Fruit fly (Drosophila melanogaster): ENCODE data around the gene CG33725.
A peak's percentile ranks its signal among the peaks of the same experiment; 100 is the strongest.

CG33725 gene

dm6 chr3L:12503865-12504650 lies 21.6 kb downstream of the CG33725 start, which contains the start of the genes CG10646 and vih (continued):
- peak; percentile 75 for TF ChIP-seq CG12659 (GFP tag; optimal IDR thresholded peaks at IDR 0.05)
- TF ChIP-seq E2f2 (GFP tag; IDR thresholded peaks at IDR 0.05): peak; percentile 49; the same call in 1 of the 2 replicates
- TF ChIP-seq Deaf1 (tag; optimal IDR thresholded peaks at IDR 0.05): peak; percentile 31
- no peak for TF ChIP-seq CG11093 (GFP tag; IDR thresholded peaks at IDR 0.05)
- peak; percentile 50 for TF ChIP-seq CG18599 (GFP tag; optimal IDR thresholded peaks at IDR 0.05)
- no peak for TF ChIP-seq gem (tag; optimal IDR thresholded peaks at IDR 0.05)
- no peak; the same call in 1 of the 2 replicates for TF ChIP-seq stc (GFP tag; IDR thresholded peaks at IDR 0.05)
- TF ChIP-seq Hr78 (GFP tag; optimal IDR thresholded peaks at IDR 0.05): no peak
- TF ChIP-seq Lim3 (GFP tag; IDR thresholded peaks at IDR 0.05): no peak
- TF ChIP-seq CG7745 (tag; optimal IDR thresholded peaks at IDR 0.05): no peak
- peak; percentile 55 for TF ChIP-seq CG9727 (GFP tag; optimal IDR thresholded peaks at IDR 0.05)
- TF ChIP-seq lilli (GFP tag; optimal IDR thresholded peaks at IDR 0.05): peak; percentile 38
- peak; percentile 49 for TF ChIP-seq Sry-δ (GFP tag; optimal IDR thresholded peaks at IDR 0.05)
- peak; percentile 40; the same call in 1 of the 2 replicates for TF ChIP-seq CG13287 (GFP tag; IDR thresholded peaks at IDR 0.05; ENCODE audit: partially characterized antibody)
- no peak for TF ChIP-seq CG10321 (GFP tag; IDR thresholded peaks at IDR 0.05)
- TF ChIP-seq gcm (GFP tag; optimal IDR thresholded peaks at IDR 0.05): peak; percentile 23
- peak; percentile 48 for TF ChIP-seq CG3281 (GFP tag; optimal IDR thresholded peaks at IDR 0.05)
- TF ChIP-seq CG32767 (GFP tag; IDR thresholded peaks at IDR 0.05): peak; percentile 61; the same call in 1 of the 2 replicates
- peak; percentile 60 for TF ChIP-seq slbo (GFP tag; IDR thresholded peaks at IDR 0.05)
- no peak for TF ChIP-seq corto (GFP tag; optimal IDR thresholded peaks at IDR 0.05)
- TF ChIP-seq slp2 (GFP tag; optimal IDR thresholded peaks at IDR 0.05): no peak
- no peak for TF ChIP-seq sens-2 (GFP tag; IDR thresholded peaks at IDR 0.05)
- TF ChIP-seq Dbx (GFP tag; IDR thresholded peaks at IDR 0.05): 0 out of 3 replicates have a peak, but pooled peaks have one; percentile 37
- no peak for TF ChIP-seq pfk (GFP tag; optimal IDR thresholded peaks at IDR 0.05)
- TF ChIP-seq schlank (tag; optimal IDR thresholded peaks at IDR 0.05): no peak
- TF ChIP-seq ind (GFP tag; optimal IDR thresholded peaks at IDR 0.05): peak; percentile 59
- peak; percentile 79 for TF ChIP-seq CG10654 (GFP tag; optimal IDR thresholded peaks at IDR 0.05)
- peak; percentile 63 for TF ChIP-seq row (GFP tag; IDR thresholded peaks at IDR 0.05)
- TF ChIP-seq CHES-1-like (GFP tag; optimal IDR thresholded peaks at IDR 0.05): no peak
- peak; percentile 30 for TF ChIP-seq CG10462 (GFP tag; optimal IDR thresholded peaks at IDR 0.05)
- TF ChIP-seq gcm2 (GFP tag; optimal IDR thresholded peaks at IDR 0.05): no peak
- TF ChIP-seq BtbVII (GFP tag; optimal IDR thresholded peaks at IDR 0.05): peak; percentile 38
- TF ChIP-seq CG3726 (GFP tag; IDR thresholded peaks at IDR 0.05): no peak
- no peak for TF ChIP-seq wdn (GFP tag; IDR thresholded peaks at IDR 0.05)
- no peak for TF ChIP-seq CG4360 (GFP tag; IDR thresholded peaks at IDR 0.05)
- TF ChIP-seq exex (tag; optimal IDR thresholded peaks at IDR 0.05): peak; percentile 26
- peak; percentile 20 for TF ChIP-seq unpg (GFP tag; optimal IDR thresholded peaks at IDR 0.05)
- TF ChIP-seq hth (optimal IDR thresholded peaks at IDR 0.05): no peak
- TF ChIP-seq CG8944 (GFP tag; optimal IDR thresholded peaks at IDR 0.05): no peak
- TF ChIP-seq CG12744 (GFP tag; optimal IDR thresholded peaks at IDR 0.05): no peak
- TF ChIP-seq CG1792 (GFP tag; optimal IDR thresholded peaks at IDR 0.05): no peak
- no peak for TF ChIP-seq CG8089 (GFP tag; optimal IDR thresholded peaks at IDR 0.05)
- peak; percentile 24 for TF ChIP-seq Dad (GFP tag; optimal IDR thresholded peaks at IDR 0.05)
- no peak for TF ChIP-seq Hmx (GFP tag; optimal IDR thresholded peaks at IDR 0.05)
- TF ChIP-seq Lhr (GFP tag; optimal IDR thresholded peaks at IDR 0.05): peak; percentile 37
- TF ChIP-seq salm (tag; optimal IDR thresholded peaks at IDR 0.05): no peak
- TF ChIP-seq CG11695 (GFP tag; IDR thresholded peaks at IDR 0.05): no peak
- TF ChIP-seq CG6689 (GFP tag; IDR thresholded peaks at IDR 0.05): peak; percentile 35; the same call in 1 of the 2 replicates
- TF ChIP-seq da (GFP tag; optimal IDR thresholded peaks at IDR 0.05): no peak
- TF ChIP-seq MTF-1 (GFP tag; optimal IDR thresholded peaks at IDR 0.05; ENCODE audit: borderline replicate concordance): no peak
